Fruit fly (Drosophila melanogaster) whole organism, larva: ENCODE data around the gene Desat1.

ENCODE experiments used
- noc ChIP-seq: fragments of 200-800 bp; sonication (Bioruptor generic); optimal IDR thresholded peaks from 3 replicates; lab custom pipeline; 2019; ENCODE audit warnings: missing biosample characterization, mild to moderate bottlenecking, missing genetic modification characterization, moderate library complexity

Desat1 gene

DNA sequence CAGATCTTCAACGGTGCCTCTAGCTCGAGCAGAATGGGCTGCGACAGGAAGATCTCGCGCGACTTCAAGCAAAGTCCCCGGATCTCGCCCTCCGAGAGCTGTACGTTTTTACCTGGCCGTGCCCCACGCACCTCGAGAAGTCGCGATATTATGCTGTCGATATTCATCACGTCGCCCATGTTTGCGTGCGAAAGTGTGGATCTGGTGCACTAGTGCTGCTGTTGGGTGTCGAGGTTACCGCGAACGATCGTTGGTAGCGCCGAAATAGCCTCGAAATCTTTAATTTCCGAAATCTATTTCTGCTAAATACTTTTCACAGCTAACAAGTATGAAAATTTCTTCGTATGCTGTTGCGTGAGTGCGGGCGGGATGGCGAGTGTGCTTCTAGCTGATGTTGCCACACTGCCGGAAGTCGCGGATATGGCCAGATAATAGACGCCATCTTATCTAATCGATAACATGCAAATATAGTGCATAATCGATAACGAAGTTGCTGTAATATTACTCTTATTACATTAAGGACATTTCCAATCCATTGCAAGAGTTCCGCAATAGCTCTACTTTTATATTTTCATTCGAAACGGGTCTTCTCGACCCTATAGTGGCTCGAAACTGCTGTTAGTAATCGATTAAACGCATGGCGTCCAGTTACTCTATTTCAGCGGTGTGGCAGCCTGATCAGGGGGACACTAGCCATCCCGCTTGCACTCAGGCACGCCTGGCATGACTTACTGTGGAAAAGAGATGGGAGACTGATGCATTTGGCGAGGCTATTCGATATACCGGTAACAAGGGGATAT is 13.7 kb upstream of the Desat1 start, which contains the start of gene Pp1-87B:
TSS of gene Pp1-87B (minus strand) at position 408 of the 800 bp plus-strand sequence.
- TF ChIP-seq noc: no peak

DNA sequence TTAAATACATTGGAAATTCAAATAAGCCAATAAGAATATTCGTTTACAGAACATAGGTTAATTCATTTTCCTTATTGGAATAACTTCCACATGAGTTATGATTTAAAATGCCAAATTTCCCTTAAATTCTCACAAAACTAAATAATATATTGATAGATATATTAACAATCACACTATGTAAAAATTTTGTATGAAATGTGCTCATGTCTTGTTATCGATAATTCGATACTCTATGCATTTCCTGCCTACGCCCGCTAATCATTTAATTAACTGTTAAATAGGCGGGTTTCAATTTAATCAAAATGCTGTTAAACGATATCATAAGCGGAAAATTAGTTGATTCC is 13.1 kb upstream of the Desat1 start, which contains the start of gene NANS:
TSS of gene NANS (plus strand) at position 269 of the 344 bp plus-strand sequence.
- no peak for TF ChIP-seq noc

DNA sequence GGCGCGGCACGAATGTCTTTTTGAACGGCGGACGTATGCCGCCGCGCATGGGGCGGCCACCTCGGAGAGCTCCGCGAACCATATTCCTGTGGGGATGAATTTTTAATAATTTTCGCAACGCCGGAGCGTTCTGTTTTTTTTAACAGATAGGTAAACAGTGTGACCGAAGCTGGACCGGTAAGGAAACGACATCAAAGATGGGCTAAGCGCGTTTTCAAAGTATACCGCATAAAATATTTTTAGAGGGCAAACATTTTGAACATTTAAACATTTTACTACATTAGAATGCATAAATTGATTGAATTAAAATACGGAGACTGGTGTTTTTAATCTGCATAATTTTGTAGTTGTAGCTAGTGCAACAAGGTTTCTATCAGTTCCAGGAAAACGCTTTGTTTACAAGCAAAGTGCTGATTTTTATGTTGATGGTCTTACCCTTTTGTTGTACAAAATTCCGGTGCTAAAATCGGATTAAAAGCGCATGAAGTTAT is 10.2 kb upstream of the Desat1 start, which contains the start of the genes CG5641 and CG5245:
TSS of gene CG5641 (minus strand) at position 163 of the 491 bp plus-strand sequence.
TSS of gene CG5245 (plus strand) at position 441 of the 491 bp plus-strand sequence.
- TF ChIP-seq noc: no peak

DNA sequence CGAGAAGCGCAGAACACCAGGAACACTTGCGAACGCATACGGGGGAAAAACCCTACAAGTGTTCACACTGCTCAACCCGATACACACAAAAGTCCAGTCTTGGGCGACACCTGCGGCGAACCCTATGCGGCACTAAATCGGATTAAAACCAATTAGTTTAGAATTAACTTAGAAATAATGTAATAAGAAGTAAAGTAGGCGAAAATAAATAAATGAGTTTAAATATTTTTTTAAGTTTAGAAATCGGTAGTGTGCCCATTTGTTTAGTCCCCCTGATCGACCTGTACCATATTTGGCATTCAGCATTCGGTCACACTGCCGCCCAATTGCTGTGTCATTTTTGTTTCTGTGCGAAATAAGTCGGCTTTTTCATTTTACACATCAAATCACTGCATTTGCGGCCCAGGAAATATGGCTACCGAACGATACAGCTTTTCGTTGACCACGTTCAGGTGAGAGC is 8.3 kb upstream of the Desat1 start, which contains the start of gene Prosalpha2:
TSS of gene Prosalpha2 (plus strand) at position 292 of the 460 bp plus-strand sequence.
- no peak for TF ChIP-seq noc

DNA sequence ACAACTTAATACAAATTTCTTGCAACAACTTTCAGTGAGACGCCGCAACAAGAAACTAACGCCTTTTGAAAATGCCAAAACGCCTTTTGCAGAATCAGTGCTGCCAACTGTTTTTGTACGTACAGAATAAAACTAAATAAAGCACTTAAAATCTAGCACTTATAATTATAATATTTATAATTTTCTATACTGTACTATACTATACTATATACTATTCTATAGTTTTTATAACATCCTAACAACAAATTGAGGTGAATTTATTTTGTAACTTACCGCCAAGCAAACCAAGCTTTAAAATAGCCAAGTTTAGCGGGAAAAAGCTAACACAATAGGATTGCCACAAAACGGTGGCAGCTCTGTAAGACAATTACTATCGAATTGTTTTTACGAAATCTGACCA is 5.6 kb upstream of the Desat1 start, which contains the start of the genes Aos1 and Srlp:
TSS of gene Aos1 (minus strand) at position 59 of the 400 bp plus-strand sequence.
TSS of gene Srlp (plus strand) at position 335 of the 400 bp plus-strand sequence.
- peak; percentile 65 for TF ChIP-seq noc

DNA sequence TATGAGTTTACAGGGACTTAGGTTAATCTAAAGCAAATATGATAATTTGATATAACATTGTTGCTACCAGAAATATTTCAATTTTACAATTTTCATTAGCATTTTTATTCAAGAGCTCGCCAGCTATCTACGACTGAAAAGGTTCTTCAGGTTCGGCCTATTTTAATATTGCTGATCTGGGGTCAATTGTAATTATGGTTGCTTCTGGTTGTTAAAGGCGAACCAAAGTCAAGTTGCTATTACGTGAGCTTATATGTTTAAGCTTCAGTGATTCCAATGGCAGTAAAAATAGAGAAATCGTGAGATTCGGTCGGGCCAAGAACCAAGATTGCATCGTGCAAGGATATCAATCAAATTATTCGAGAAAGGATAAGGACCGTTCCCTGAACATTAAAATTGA is 3.5 kb upstream of the Desat1 start, which contains the start of gene Desat2:
TSS of gene Desat2 (plus strand) at position 301 of the 400 bp plus-strand sequence.
- no peak for TF ChIP-seq noc

DNA sequence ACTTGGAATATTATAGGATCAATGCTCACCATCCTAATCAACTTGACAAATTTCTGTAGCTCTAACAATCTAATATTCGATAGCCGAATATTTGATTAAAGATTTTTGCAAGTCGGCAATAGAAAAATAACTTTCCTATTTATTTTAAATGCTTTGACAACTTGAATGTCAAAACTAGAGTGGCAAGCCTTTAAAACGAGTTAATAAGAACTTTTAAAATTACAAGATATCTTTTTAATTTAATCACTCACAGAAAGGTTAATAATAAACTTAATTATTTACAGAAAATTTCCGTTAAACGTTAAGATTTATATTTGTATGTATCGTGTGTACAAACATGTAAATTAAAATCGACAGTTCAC is 380 bp upstream of the Desat1 start, which contains the start of the genes CG17207 and CG46427:
TSS of gene CG17207 (minus strand) at position 101 of the 362 bp plus-strand sequence.
TSS of gene CG46427 (minus strand) at position 101 of the 362 bp plus-strand sequence.
- TF ChIP-seq noc: no peak

DNA sequence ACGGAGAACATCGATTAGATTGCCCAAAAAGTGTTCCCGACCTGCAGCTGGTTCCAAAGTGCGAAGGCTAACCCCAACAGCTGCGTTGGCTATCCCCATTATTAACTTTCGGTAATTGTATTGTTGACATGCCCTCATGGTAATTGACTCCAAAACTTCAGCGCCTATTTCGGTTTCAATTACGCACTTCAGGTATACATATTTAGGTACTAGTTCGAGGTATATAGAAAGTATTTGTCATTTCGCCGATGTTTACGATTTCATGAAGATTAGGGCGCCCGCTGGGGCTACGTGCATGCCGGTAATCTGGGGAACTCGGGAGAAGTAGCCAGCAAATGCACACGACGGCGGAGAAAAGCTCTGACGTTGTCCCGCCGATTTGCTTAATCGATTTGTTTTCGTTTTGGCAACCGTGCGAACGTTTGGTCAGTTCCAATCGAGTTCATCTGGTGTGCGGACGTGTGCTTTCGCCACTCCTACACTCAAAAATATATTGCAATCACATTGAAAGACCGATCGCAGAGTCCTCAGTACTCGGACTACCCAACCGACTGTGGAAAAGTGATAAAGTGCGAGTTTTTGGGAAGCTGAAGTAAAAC is 1.7 kb downstream of the Desat1 start:
- peak; percentile 33 for TF ChIP-seq noc

DNA sequence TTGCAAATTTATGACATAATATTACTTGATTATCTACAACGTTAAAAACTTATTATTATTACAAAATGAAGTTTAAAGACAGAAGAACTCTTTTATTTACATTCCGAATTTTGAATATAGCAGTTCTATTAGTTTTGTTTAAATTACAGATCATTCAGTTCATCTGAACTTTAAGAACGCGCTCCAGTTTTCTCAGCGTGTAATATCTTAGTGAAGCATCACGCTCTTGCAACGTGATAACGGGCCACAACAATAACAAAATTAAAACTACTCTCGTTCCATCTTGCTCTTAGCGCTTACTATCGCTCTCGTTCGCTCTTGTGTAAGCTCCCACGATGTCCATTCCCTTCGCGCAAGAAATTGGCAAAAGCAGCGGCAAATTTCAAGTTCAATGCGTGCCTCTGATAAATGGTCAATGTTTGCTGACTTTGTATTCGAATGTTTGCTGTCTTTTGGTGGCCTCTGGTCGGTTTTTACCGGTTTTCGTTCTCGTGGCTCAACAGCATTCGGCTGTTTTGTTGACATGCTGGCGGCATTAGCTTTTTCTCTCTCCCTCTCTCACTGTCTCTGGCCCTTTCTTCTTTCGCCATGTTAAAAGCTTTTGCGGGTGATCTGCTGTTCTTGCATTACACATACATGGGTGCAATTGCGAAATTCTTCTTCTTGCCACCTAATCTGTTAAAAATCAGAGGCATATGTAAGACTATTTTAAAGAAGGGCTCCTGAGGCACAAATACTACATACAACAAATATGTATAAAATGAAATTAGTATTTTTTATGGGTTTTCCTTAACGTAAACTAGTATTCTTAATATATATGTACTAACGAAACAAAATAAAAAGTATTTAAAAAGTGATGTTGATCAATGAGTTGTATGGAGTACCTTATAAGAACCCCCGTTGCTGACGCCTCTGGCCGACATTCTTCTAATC is 3.5 kb downstream of the Desat1 start:
- TF ChIP-seq noc: peak; percentile 92

DNA sequence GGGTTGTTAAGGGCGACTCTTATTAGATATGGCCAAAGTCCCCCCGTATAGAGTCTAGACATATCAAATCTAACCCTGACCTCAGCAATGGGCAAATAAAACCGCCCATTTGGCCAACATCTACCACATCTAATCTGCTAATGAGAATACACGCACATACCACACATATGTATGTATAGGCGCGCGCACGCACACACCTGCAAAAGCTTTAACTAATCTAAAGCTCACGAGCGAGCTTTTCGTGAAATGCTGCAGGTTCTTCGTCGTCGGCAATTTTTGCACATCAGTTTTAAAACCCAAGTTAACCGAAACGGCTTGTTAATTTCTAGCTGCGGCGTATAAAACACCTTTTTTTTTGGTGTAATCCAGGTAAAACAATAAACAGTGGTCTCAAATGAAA is 4.4 kb downstream of the Desat1 start:
- TF ChIP-seq noc: no peak

DNA sequence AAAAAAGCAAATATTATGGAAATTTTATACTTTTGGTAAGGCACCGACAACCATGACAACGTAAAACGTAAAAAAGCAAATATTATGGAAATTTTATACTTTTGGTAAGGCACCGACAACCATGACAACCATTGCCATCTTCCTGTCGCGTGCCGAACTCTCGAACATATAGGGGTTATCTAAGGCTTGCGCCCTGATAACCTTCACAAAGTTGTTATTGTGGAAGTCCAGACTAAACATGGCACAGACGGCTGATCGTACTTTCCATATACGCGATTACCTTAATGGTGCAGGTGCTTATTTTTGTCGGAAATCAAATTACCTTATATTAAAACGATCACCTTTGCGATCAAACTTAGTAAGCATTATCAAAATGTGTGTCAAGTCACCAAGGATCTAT is 6.1 kb downstream of the Desat1 start:
- no peak for TF ChIP-seq noc

DNA sequence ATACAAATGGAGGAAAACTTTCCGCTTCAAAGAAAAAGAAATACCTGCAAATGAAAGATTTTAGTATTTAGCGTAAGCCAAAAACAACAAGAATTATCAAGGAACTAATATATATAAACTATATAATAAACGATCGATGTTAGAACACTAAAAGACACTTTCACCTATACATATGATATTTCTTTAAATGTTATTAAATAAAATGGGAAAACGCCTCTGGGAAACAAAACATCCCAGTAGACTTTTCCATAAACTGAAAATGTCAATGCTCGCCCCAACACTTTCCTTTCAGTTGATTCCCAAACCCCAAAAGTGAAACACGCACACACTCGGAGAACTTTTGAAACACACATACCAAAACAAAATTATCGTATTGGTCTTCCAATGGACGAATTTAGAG is 8.0 kb downstream of the Desat1 start, which contains the start of gene vrs:
TSS of gene vrs (plus strand) at position 301 of the 400 bp plus-strand sequence.
- TF ChIP-seq noc: no peak

DNA sequence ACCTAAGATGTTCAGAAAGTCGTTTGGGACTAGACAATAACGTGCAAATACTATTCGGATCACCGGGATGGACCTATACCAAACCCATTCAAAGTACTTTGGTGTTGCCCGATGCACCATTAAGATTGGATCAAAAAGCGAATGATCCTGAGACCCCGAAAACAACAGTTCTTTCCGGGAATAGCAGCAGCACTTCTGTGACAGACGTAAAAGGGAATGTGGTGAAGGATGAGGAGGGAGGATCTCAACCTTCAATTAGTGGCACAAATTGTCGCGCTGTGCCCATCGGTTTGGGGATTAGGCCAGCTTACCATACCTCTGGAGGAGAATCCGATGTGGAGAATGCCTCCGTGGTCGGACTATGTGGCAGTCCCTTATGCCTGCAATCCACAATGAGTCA is 8.9 kb downstream of the Desat1 start:
- no peak for TF ChIP-seq noc

DNA sequence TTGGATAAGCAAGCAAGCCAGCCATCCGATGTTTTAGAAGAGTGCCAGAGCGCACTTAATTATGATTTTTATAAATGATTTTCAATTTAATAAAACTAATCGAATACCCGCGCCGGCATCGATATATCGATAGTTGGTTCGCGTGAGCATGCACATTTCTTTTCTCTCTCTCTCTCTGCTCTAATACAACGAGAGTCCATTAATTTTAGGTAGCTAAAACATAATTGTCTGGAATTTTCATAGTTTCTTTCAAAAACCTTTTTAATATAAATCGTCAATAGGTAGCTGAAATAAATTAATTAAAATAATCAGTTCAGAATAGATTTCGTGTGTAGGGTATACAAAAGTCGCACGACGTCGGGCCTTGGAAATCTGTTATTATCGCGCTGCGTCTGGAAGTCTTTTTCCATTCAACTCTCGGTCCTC is 9.5 kb downstream of the Desat1 start, which contains the start of gene CG18549:
TSS of gene CG18549 (plus strand) at position 408 of the 426 bp plus-strand sequence.
- TF ChIP-seq noc: peak; percentile 99

DNA sequence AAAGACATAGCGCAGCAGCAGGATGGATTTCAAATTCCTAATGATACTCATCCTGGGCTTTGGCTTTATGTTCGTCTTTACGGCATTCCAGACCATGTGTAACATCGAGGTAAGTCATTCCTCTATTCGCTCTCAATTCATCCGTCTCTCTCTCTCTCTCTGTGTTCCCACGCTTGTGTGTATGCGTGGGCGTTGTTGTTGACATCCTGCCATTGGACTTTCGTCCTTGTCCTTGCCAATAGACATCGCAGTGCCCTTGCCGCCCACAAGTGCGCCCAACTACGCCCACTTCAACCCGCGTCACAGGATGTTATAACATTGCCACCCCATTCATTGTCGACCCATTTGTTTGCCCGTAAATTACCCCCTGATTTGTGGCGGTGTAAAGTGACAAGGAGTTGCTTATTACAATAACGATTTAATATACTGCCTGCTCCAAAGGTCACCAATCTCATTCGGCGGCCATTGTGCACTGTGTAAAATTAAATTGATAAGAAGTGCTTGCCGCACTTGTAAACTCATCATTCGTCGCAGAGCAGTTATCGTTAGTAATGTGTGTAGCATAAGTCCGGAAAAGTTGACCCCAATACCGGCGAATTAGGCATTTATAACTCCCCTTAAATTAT is 10.3 kb downstream of the Desat1 start:
- no peak for TF ChIP-seq noc
